Fruit fly (Drosophila melanogaster) whole organism, embryonic: Measurements from ENCODE around the gene CG32695.

Experiments
- Blimp-1 ChIP-seq: fragments of 200-800 bp; sonication (Bioruptor generic); optimal IDR thresholded peaks from 3 replicates; lab custom pipeline; 2018; ENCODE audit warnings: missing biosample characterization, missing genetic modification characterization, mild to moderate bottlenecking, moderate library complexity, missing genetic modification reagents
- CG10274 ChIP-seq: fragments of 200-800 bp; sonication (Bioruptor generic); optimal IDR thresholded peaks from 3 replicates; lab custom pipeline; 2017; ENCODE audit warnings: missing biosample characterization, mild to moderate bottlenecking, missing genetic modification characterization
- CG10321 ChIP-seq: fragments of 200-800 bp; sonication (Bioruptor generic); IDR thresholded peaks from 2 replicates; pipeline ENCODE4 v1.3.6; 2022; ENCODE audit warnings: missing biosample characterization, missing genetic modification characterization
- CG11504 ChIP-seq: fragments of 200-800 bp; sonication (Bioruptor generic); optimal IDR thresholded peaks from 3 replicates; lab custom pipeline; 2019; ENCODE audit warnings: missing biosample characterization, mild to moderate bottlenecking, missing genetic modification characterization, moderate library complexity
- CG1529 ChIP-seq: fragments of 200-800 bp; sonication (Bioruptor generic); optimal IDR thresholded peaks from 3 replicates; lab custom pipeline; 2018; ENCODE audit warnings: missing biosample characterization, missing genetic modification characterization
- CG15696 ChIP-seq: fragments of 200-800 bp; sonication (Bioruptor generic); optimal IDR thresholded peaks from 2 replicates; lab custom pipeline; 2019; ENCODE audit warnings: missing biosample characterization, mild to moderate bottlenecking, missing genetic modification characterization, moderate library complexity
- CG16813 ChIP-seq: fragments of 200-800 bp; sonication (Bioruptor generic); IDR thresholded peaks from 3 replicates; pipeline ENCODE4 v1.3.6; 2022; ENCODE audit warnings: missing biosample characterization, missing genetic modification characterization; ENCODE audit not compliant: partially characterized antibody
- CG17359 ChIP-seq: fragments of 200-800 bp; sonication (Bioruptor generic); optimal IDR thresholded peaks from 3 replicates; lab custom pipeline; 2018; ENCODE audit warnings: missing biosample characterization, mild to moderate bottlenecking, missing genetic modification characterization, moderate library complexity
- CG18599 ChIP-seq: fragments of 200-800 bp; sonication (Bioruptor generic); optimal IDR thresholded peaks from 3 replicates; lab custom pipeline; 2017; ENCODE audit warnings: missing biosample characterization, missing genetic modification characterization, mild to moderate bottlenecking, moderate library complexity, missing genetic modification reagents
- CG2120 ChIP-seq: fragments of 200-800 bp; sonication (Bioruptor generic); optimal IDR thresholded peaks from 3 replicates; lab custom pipeline; 2016; ENCODE audit warnings: missing biosample characterization, missing genetic modification characterization
- CG30403 ChIP-seq: fragments of 200-800 bp; sonication (Bioruptor generic); optimal IDR thresholded peaks from 3 replicates; lab custom pipeline; 2016; ENCODE audit warnings: missing biosample characterization, missing genetic modification characterization
- CG32767 ChIP-seq: fragments of 200-800 bp; sonication (Bioruptor generic); IDR thresholded peaks from 2 replicates; pipeline ENCODE4 v1.3.6; 2022; ENCODE audit warnings: missing biosample characterization, missing genetic modification characterization
- CG3847 ChIP-seq: fragments of 200-800 bp; sonication (Bioruptor generic); IDR thresholded peaks from 2 replicates; pipeline ENCODE4 v1.3.6; 2022; ENCODE audit warnings: missing biosample characterization, missing genetic modification characterization
- CG5245 ChIP-seq: fragments of 200-800 bp; sonication (Bioruptor generic); optimal IDR thresholded peaks from 3 replicates; lab custom pipeline; 2016; ENCODE audit warnings: missing biosample characterization, missing genetic modification characterization
- CG7987 ChIP-seq: fragments of 200-800 bp; sonication (Bioruptor generic); optimal IDR thresholded peaks from 2 replicates; lab custom pipeline; 2018; ENCODE audit warnings: missing biosample characterization, mild to moderate bottlenecking, missing genetic modification characterization, moderate library complexity
- CG9727 ChIP-seq: fragments of 200-800 bp; sonication (Bioruptor generic); optimal IDR thresholded peaks from 3 replicates; lab custom pipeline; 2017; ENCODE audit warnings: missing biosample characterization, mild to moderate bottlenecking, missing genetic modification characterization
- CoRest ChIP-seq: fragments of 200-800 bp; sonication (Bioruptor generic); optimal IDR thresholded peaks from 3 replicates; lab custom pipeline; 2018; ENCODE audit warnings: missing biosample characterization, mild to moderate bottlenecking, missing genetic modification characterization, moderate library complexity
- Dek ChIP-seq: fragments of 200-800 bp; sonication (Bioruptor generic); optimal IDR thresholded peaks from 3 replicates; lab custom pipeline; 2019; ENCODE audit warnings: missing biosample characterization, mild to moderate bottlenecking, missing genetic modification characterization, moderate library complexity
- E2f1 ChIP-seq: fragments of 200-800 bp; sonication (Bioruptor generic); IDR thresholded peaks from 2 replicates; pipeline ENCODE4 v1.3.6; 2022; ENCODE audit warnings: missing biosample characterization, missing genetic modification characterization
- Hmr ChIP-seq: fragments of 200-800 bp; sonication (Bioruptor generic); optimal IDR thresholded peaks from 3 replicates; lab custom pipeline; 2017; ENCODE audit warnings: mild to moderate bottlenecking, missing biosample characterization, missing genetic modification reagents, missing genetic modification characterization
- Hr51 ChIP-seq, 2 experiments: fragments of 200-800 bp; sonication (Bioruptor generic); optimal IDR thresholded peaks; 2 replicates in 1 of 2; 3 replicates in 1 of 2; lab custom pipeline; 2016 to 2018; ENCODE audit warnings: missing biosample characterization in 2 of 2, missing genetic modification characterization in 2 of 2, mild to moderate bottlenecking in 1 of 2, moderate library complexity in 1 of 2
- Meics ChIP-seq: fragments of 200-800 bp; sonication (Bioruptor generic); optimal IDR thresholded peaks from 2 replicates; lab custom pipeline; 2017; ENCODE audit warnings: missing biosample characterization, mild to moderate bottlenecking, missing genetic modification characterization
- Oli ChIP-seq: fragments of 200-800 bp; sonication (Bioruptor generic); optimal IDR thresholded peaks from 2 replicates; lab custom pipeline; 2018; ENCODE audit warnings: missing biosample characterization, mild to moderate bottlenecking, missing genetic modification characterization, moderate library complexity
- Ptx1 ChIP-seq: fragments of 200-800 bp; sonication (Bioruptor generic); IDR thresholded peaks from 2 replicates; pipeline ENCODE4 v1.3.6; 2022; ENCODE audit warnings: missing biosample characterization, missing genetic modification characterization
- Rfx ChIP-seq: fragments of 200-800 bp; sonication (Bioruptor generic); IDR thresholded peaks from 2 replicates; pipeline ENCODE4 v1.3.6; 2022; ENCODE audit warnings: missing biosample characterization, missing genetic modification characterization
- Sox102F ChIP-seq: fragments of 200-800 bp; sonication (Bioruptor generic); optimal IDR thresholded peaks from 2 replicates; lab custom pipeline; 2018; ENCODE audit warnings: missing biosample characterization, mild to moderate bottlenecking, missing genetic modification characterization, moderate library complexity
- Sry-β ChIP-seq: fragments of 200-800 bp; sonication (Bioruptor generic); optimal IDR thresholded peaks from 2 replicates; lab custom pipeline; 2018; ENCODE audit warnings: missing biosample characterization, mild to moderate bottlenecking, missing genetic modification characterization, moderate library complexity
- Usf ChIP-seq: fragments of 200-800 bp; sonication (Bioruptor generic); optimal IDR thresholded peaks from 2 replicates; lab custom pipeline; 2017; ENCODE audit warnings: missing genotype, missing biosample characterization, missing genetic modification characterization
- bcd ChIP-seq: fragments of 200-800 bp; sonication (Bioruptor generic); optimal IDR thresholded peaks from 2 replicates; lab custom pipeline; 2017; ENCODE audit warnings: missing biosample characterization, mild to moderate bottlenecking, missing genetic modification characterization
- crol ChIP-seq: fragments of 200-800 bp; sonication (Bioruptor generic); IDR thresholded peaks from 2 replicates; pipeline ENCODE4 v1.3.6; 2022; ENCODE audit warnings: missing biosample characterization, missing genetic modification characterization
- dmrt99B ChIP-seq: fragments of 200-800 bp; sonication (Bioruptor generic); optimal IDR thresholded peaks from 2 replicates; lab custom pipeline; 2018; ENCODE audit warnings: missing biosample characterization, mild to moderate bottlenecking, missing genetic modification characterization, moderate library complexity
- dysf ChIP-seq: fragments of 200-800 bp; sonication (Bioruptor generic); IDR thresholded peaks from 3 replicates; pipeline ENCODE4 v1.3.6; 2022; ENCODE audit warnings: missing biosample characterization, missing genetic modification characterization
- fd96Cb ChIP-seq: fragments of 200-800 bp; sonication (Bioruptor generic); optimal IDR thresholded peaks from 2 replicates; lab custom pipeline; 2018; ENCODE audit warnings: missing biosample characterization, mild to moderate bottlenecking, missing genetic modification characterization, moderate library complexity
- gcm ChIP-seq: fragments of 200-800 bp; sonication (Bioruptor generic); optimal IDR thresholded peaks from 2 replicates; lab custom pipeline; 2019; ENCODE audit warnings: missing biosample characterization, mild to moderate bottlenecking, missing genetic modification characterization, moderate library complexity
- gem ChIP-seq: fragments of 200-800 bp; sonication (Bioruptor generic); optimal IDR thresholded peaks from 2 replicates; lab custom pipeline; 2019; ENCODE audit warnings: missing biosample characterization, mild to moderate bottlenecking, missing genetic modification characterization, moderate library complexity
- ind ChIP-seq: fragments of 200-800 bp; sonication (Bioruptor generic); optimal IDR thresholded peaks from 3 replicates; lab custom pipeline; 2016; ENCODE audit warnings: missing biosample characterization, missing genetic modification characterization
- lab ChIP-seq: fragments of 200-800 bp; sonication (Bioruptor generic); optimal IDR thresholded peaks from 3 replicates; lab custom pipeline; 2017; ENCODE audit warnings: missing biosample characterization, missing genetic modification characterization, mild to moderate bottlenecking, moderate library complexity, missing genetic modification reagents
- nmo ChIP-seq: fragments of 200-800 bp; sonication (Bioruptor generic); optimal IDR thresholded peaks from 2 replicates; lab custom pipeline; 2018; ENCODE audit warnings: missing biosample characterization, mild to moderate bottlenecking, missing genetic modification characterization, moderate library complexity
- odd ChIP-seq: fragments of 200-800 bp; sonication (Bioruptor generic); optimal IDR thresholded peaks from 2 replicates; lab custom pipeline; 2017; ENCODE audit warnings: missing biosample characterization, mild to moderate bottlenecking, missing genetic modification characterization
- pzg ChIP-seq: fragments of 200-800 bp; sonication (Bioruptor generic); optimal IDR thresholded peaks from 3 replicates; lab custom pipeline; 2018; ENCODE audit warnings: missing biosample characterization, mild to moderate bottlenecking, missing genetic modification characterization, moderate library complexity
- row ChIP-seq: fragments of 200-800 bp; sonication (Bioruptor generic); IDR thresholded peaks from 3 replicates; pipeline ENCODE4 v1.3.6; 2022; ENCODE audit warnings: missing biosample characterization, missing genetic modification characterization
- sc ChIP-seq, 3 experiments: fragments of >200 bp in 2 of 3; fragments of 200-800 bp in 1 of 3; sonication (Bioruptor generic) in 1 of 3; optimal IDR thresholded peaks; 2 replicates in 2 of 3; 3 replicates in 1 of 3; lab custom pipeline; 2017; ENCODE audit warnings: mild to moderate bottlenecking in 1 of 3, missing biosample characterization in 1 of 3, missing genetic modification characterization in 1 of 3, missing genetic modification reagents in 1 of 3
- sens-2 ChIP-seq: fragments of 200-800 bp; sonication (Bioruptor generic); IDR thresholded peaks from 2 replicates; pipeline ENCODE4 v1.3.6; 2022; ENCODE audit warnings: missing biosample characterization, missing genetic modification characterization
- sisA ChIP-seq: fragments of 200-800 bp; sonication (Bioruptor generic); IDR thresholded peaks from 2 replicates; pipeline ENCODE4 v1.3.6; 2022; ENCODE audit warnings: missing biosample characterization, missing genetic modification characterization
- sob ChIP-seq: fragments of 200-800 bp; sonication (Bioruptor generic); IDR thresholded peaks from 2 replicates; pipeline ENCODE4 v1.3.6; 2022; ENCODE audit warnings: missing biosample characterization, missing genetic modification characterization
- tin ChIP-seq: fragments of 200-800 bp; sonication (Bioruptor generic); optimal IDR thresholded peaks from 3 replicates; lab custom pipeline; 2016; ENCODE audit warnings: missing biosample characterization, missing genetic modification characterization
- tll ChIP-seq, 2 experiments: fragments of 200-800 bp in 1 of 2; fragments of >200 bp in 1 of 2; sonication (Bioruptor generic) in 1 of 2; optimal IDR thresholded peaks; 2 replicates each; lab custom pipeline; 2017 to 2019; ENCODE audit warnings: missing biosample characterization in 2 of 2, missing genetic modification characterization in 2 of 2, mild to moderate bottlenecking in 1 of 2, moderate library complexity in 1 of 2
- zf30C ChIP-seq: fragments of 200-800 bp; sonication (Bioruptor generic); optimal IDR thresholded peaks from 3 replicates; lab custom pipeline; 2018; ENCODE audit warnings: missing biosample characterization, mild to moderate bottlenecking, missing genetic modification characterization

Gene CG32695

DNA sequence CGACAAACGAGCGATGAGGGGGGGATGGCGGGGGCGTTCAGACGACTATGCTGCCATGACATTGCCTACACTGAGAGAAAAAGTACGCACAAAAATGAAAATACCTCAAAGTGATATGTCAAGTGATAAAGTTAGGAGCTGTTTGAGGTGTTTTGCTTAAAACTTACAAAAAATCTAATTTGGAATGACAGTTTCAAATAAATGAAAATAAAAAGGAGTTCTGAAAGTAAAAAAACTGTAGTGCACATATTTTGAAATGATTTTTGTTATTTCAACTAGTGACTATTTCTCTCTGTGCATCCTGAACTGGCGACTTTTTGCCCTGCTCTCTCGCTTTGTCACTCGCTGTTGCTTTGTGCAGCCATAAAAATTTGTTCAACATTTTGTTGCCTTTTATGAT, 44.0 kb downstream of the CG32695 start:
- TF ChIP-seq CG7987 (GFP tag; lab: Kevin White, UChicago) (no peak), Blimp-1 (GFP tag; lab: Kevin White, UChicago) (peak; percentile 36), tll (GFP tag; optimal IDR thresholded peaks at IDR 0.05; lab: Kevin White, UChicago) (no peak), CG15696 (tag; lab: Kevin White, UChicago) (no peak), row (GFP tag; lab: Robert Waterston, UW) (peak; percentile 46; the same call in 2 of the 3 replicates), bcd (peak; percentile 15), CG2120 (GFP tag; lab: Kevin White, UChicago) (peak; percentile 27), Ptx1 (GFP tag; lab: Robert Waterston, UW) (0 out of 2 replicates have a peak, but pooled peaks have one; percentile 16), tin (GFP tag; lab: Kevin White, UChicago) (no peak), odd (GFP tag; lab: Kevin White, UChicago) (no peak), CG11504 (tag; lab: Kevin White, UChicago) (peak; percentile 50), crol (GFP tag; lab: Robert Waterston, UW) (0 out of 2 replicates have a peak, but pooled peaks have one; percentile 25), CG30403 (GFP tag; lab: Kevin White, UChicago) (peak; percentile 34), Oli (tag; lab: Kevin White, UChicago) (peak; percentile 37), CG10274 (GFP tag; lab: Kevin White, UChicago) (no peak), Hmr (GFP tag; lab: Kevin White, UChicago) (peak; percentile 22), pzg (no peak), fd96Cb (tag; lab: Kevin White, UChicago) (peak; percentile 11), sisA (GFP tag; lab: Robert Waterston, UW) (0 out of 2 replicates have a peak, but pooled peaks have one; percentile 16), sens-2 (GFP tag; lab: Robert Waterston, UW) (no peak), CG5245 (GFP tag; lab: Kevin White, UChicago) (no peak), CoRest (peak; percentile 3), gem (tag; lab: Kevin White, UChicago) (peak; percentile 59), dysf (0 out of 3 replicates have a peak, but pooled peaks have one; percentile 28), E2f1 (GFP tag; lab: Robert Waterston, UW) (no peak), CG17359 (tag; lab: Kevin White, UChicago) (no peak), sob (GFP tag; lab: Robert Waterston, UW) (peak; percentile 9; the same call in 1 of the 2 replicates), lab (GFP tag; lab: Kevin White, UChicago) (peak; percentile 56), nmo (GFP tag; lab: Kevin White, UChicago) (no peak), Rfx (peak; percentile 37; the same call in 1 of the 2 replicates), CG18599 (peak; percentile 39), Sry-β (GFP tag; lab: Kevin White, UChicago) (no peak), CG1529 (GFP tag; lab: Kevin White, UChicago) (no peak), CG16813 (no peak), ind (GFP tag; lab: Kevin White, UChicago) (peak; percentile 3), zf30C (GFP tag; lab: Kevin White, UChicago) (no peak), sc (optimal IDR thresholded peaks at IDR 0.05; lab: Kevin White, UChicago) (no peak), sc (GFP tag; optimal IDR thresholded peaks at IDR 0.05; lab: Kevin White, UChicago) (no peak), CG9727 (GFP tag; lab: Kevin White, UChicago) (peak; percentile 6), Sox102F (GFP tag; lab: Kevin White, UChicago) (peak; percentile 44), Hr51 (GFP tag; optimal IDR thresholded peaks at IDR 0.05; lab: Kevin White, UChicago) (peak in 1 of 2 experiments; percentile 35), CG3847 (GFP tag; lab: Robert Waterston, UW) (no peak), Usf (GFP tag; lab: Kevin White, UChicago) (no peak), CG32767 (GFP tag; lab: Robert Waterston, UW) (no peak), gcm (no peak), dmrt99B (tag; lab: Kevin White, UChicago) (peak; percentile 10), CG10321 (GFP tag; lab: Robert Waterston, UW) (no peak), Meics (GFP tag; lab: Kevin White, UChicago) (peak; percentile 30), Dek (tag; lab: Kevin White, UChicago) (no peak)
